Fruit fly (Drosophila melanogaster) whole organism, embryonic: ENCODE results near the gene Aasdh.

Source experiments
- Abd-B ChIP-seq: fragments of 200-800 bp; sonication (Bioruptor generic); optimal IDR thresholded peaks from 2 replicates; lab custom pipeline; 2018; ENCODE audit warnings: missing biosample characterization, mild to moderate bottlenecking, missing genetic modification characterization, moderate library complexity
- Atf3 ChIP-seq: fragments of 200-800 bp; sonication (Bioruptor generic); optimal IDR thresholded peaks from 3 replicates; lab custom pipeline; 2016; ENCODE audit warnings: missing biosample characterization, missing genetic modification characterization
- CG11560 ChIP-seq: fragments of 200-800 bp; sonication (Bioruptor generic); IDR thresholded peaks from 3 replicates; pipeline ENCODE4 v1.3.6; 2022; ENCODE audit warnings: missing biosample characterization, missing genetic modification characterization
- CG15479 ChIP-seq: fragments of 200-800 bp; sonication (Bioruptor generic); optimal IDR thresholded peaks from 3 replicates; lab custom pipeline; 2019; ENCODE audit warnings: missing biosample characterization, mild to moderate bottlenecking, missing genetic modification characterization, moderate library complexity
- CG15601 ChIP-seq: fragments of 200-800 bp; sonication (Bioruptor generic); optimal IDR thresholded peaks from 3 replicates; lab custom pipeline; 2019; ENCODE audit warnings: missing biosample characterization, mild to moderate bottlenecking, missing genetic modification characterization, moderate library complexity
- CG1602 ChIP-seq: fragments of 200-800 bp; sonication (Bioruptor generic); optimal IDR thresholded peaks from 3 replicates; lab custom pipeline; 2016; ENCODE audit warnings: missing biosample characterization, missing genetic modification characterization
- CG16779 ChIP-seq: fragments of 200-800 bp; sonication (Bioruptor generic); IDR thresholded peaks from 2 replicates; pipeline ENCODE4 v1.3.6; 2022; ENCODE audit warnings: missing biosample characterization, missing genetic modification characterization
- CG17359 ChIP-seq: fragments of 200-800 bp; sonication (Bioruptor generic); optimal IDR thresholded peaks from 3 replicates; lab custom pipeline; 2018; ENCODE audit warnings: missing biosample characterization, mild to moderate bottlenecking, missing genetic modification characterization, moderate library complexity
- CG2712 ChIP-seq: fragments of 200-800 bp; optimal IDR thresholded peaks from 3 replicates; lab custom pipeline; 2019; ENCODE audit warnings: missing biosample characterization, mild to moderate bottlenecking, missing genetic modification characterization, moderate library complexity
- CG30403 ChIP-seq: fragments of 200-800 bp; sonication (Bioruptor generic); optimal IDR thresholded peaks from 3 replicates; lab custom pipeline; 2016; ENCODE audit warnings: missing biosample characterization, missing genetic modification characterization
- CG31388 ChIP-seq: fragments of 200-800 bp; sonication (Bioruptor generic); optimal IDR thresholded peaks from 2 replicates; lab custom pipeline; 2016; ENCODE audit warnings: missing biosample characterization, missing genetic modification characterization
- CG32532 ChIP-seq: fragments of 200-800 bp; sonication (Bioruptor generic); IDR thresholded peaks from 2 replicates; pipeline ENCODE4 v1.3.6; 2022; ENCODE audit warnings: missing biosample characterization, missing genetic modification characterization
- CG34376 ChIP-seq: fragments of 200-800 bp; sonication (Bioruptor generic); optimal IDR thresholded peaks from 2 replicates; lab custom pipeline; 2018; ENCODE audit warnings: missing biosample characterization, mild to moderate bottlenecking, missing genetic modification characterization
- CG7357 ChIP-seq: fragments of 200-800 bp; sonication (Bioruptor generic); IDR thresholded peaks from 3 replicates; pipeline ENCODE4 v1.3.6; 2022; ENCODE audit warnings: missing biosample characterization, missing genetic modification characterization
- CG7372 ChIP-seq: fragments of 200-800 bp; sonication (Bioruptor generic); IDR thresholded peaks from 2 replicates; pipeline ENCODE4 v1.3.6; 2022; ENCODE audit warnings: missing biosample characterization, missing genetic modification characterization
- CG7786 ChIP-seq: fragments of 200-800 bp; sonication (Bioruptor generic); optimal IDR thresholded peaks from 2 replicates; lab custom pipeline; 2016; ENCODE audit warnings: missing biosample characterization, missing genetic modification characterization
- CG9817 ChIP-seq: fragments of 200-800 bp; sonication (Bioruptor generic); optimal IDR thresholded peaks from 2 replicates; lab custom pipeline; 2018; ENCODE audit warnings: missing biosample characterization, mild to moderate bottlenecking, missing genetic modification characterization, moderate library complexity
- CrebB ChIP-seq: fragments of 200-800 bp; sonication (Bioruptor generic); optimal IDR thresholded peaks from 3 replicates; lab custom pipeline; 2018; ENCODE audit warnings: missing biosample characterization, mild to moderate bottlenecking, missing genetic modification characterization
- D ChIP-seq, 2 experiments: fragments of 200-800 bp in 1 of 2; fragments of >200 bp in 1 of 2; sonication (Bioruptor generic) in 1 of 2; optimal IDR thresholded peaks; 2 replicates in 1 of 2; 3 replicates in 1 of 2; lab custom pipeline; 2017; ENCODE audit warnings: mild to moderate bottlenecking in 1 of 2, missing biosample characterization in 1 of 2, missing genetic modification characterization in 1 of 2, missing genetic modification reagents in 1 of 2
- Dek ChIP-seq: fragments of 200-800 bp; sonication (Bioruptor generic); optimal IDR thresholded peaks from 3 replicates; lab custom pipeline; 2019; ENCODE audit warnings: missing biosample characterization, mild to moderate bottlenecking, missing genetic modification characterization, moderate library complexity
- Drgx ChIP-seq: fragments of 200-800 bp; sonication (Bioruptor generic); IDR thresholded peaks from 2 replicates; pipeline ENCODE4 v1.3.6; 2022; ENCODE audit warnings: missing biosample characterization, missing genetic modification characterization
- E2f1 ChIP-seq: fragments of 200-800 bp; sonication (Bioruptor generic); IDR thresholded peaks from 2 replicates; pipeline ENCODE4 v1.3.6; 2022; ENCODE audit warnings: missing biosample characterization, missing genetic modification characterization
- Ets97D ChIP-seq: fragments of 200-800 bp; sonication (Bioruptor generic); optimal IDR thresholded peaks from 3 replicates; lab custom pipeline; 2016; ENCODE audit warnings: missing biosample characterization, missing genetic modification characterization
- Jarid2 ChIP-seq: fragments of 200-800 bp; sonication (Bioruptor generic); optimal IDR thresholded peaks from 3 replicates; lab custom pipeline; 2017; ENCODE audit warnings: mild to moderate bottlenecking, missing biosample characterization, missing genetic modification reagents, missing genetic modification characterization
- Kr ChIP-seq: fragments of 200-800 bp; sonication (Bioruptor generic); optimal IDR thresholded peaks from 2 replicates; lab custom pipeline; 2017; ENCODE audit warnings: missing biosample characterization, mild to moderate bottlenecking, missing genetic modification characterization
- Mad ChIP-seq: fragments of 200-800 bp; sonication (Bioruptor generic); optimal IDR thresholded peaks from 2 replicates; lab custom pipeline; 2016; ENCODE audit warnings: missing biosample characterization, missing genetic modification characterization
- Oaz ChIP-seq: fragments of 200-800 bp; sonication (Bioruptor generic); IDR thresholded peaks from 2 replicates; pipeline ENCODE4 v1.3.6; 2022; ENCODE audit warnings: missing biosample characterization, missing genetic modification characterization
- Oli ChIP-seq: fragments of 200-800 bp; sonication (Bioruptor generic); optimal IDR thresholded peaks from 2 replicates; lab custom pipeline; 2018; ENCODE audit warnings: missing biosample characterization, mild to moderate bottlenecking, missing genetic modification characterization, moderate library complexity
- Scr ChIP-seq: fragments of 200-800 bp; sonication (Bioruptor generic); IDR thresholded peaks from 2 replicates; pipeline ENCODE4 v1.3.6; 2022; ENCODE audit warnings: missing biosample characterization, missing genetic modification characterization; ENCODE audit not compliant: partially characterized antibody
- Side ChIP-seq: fragments of 200-800 bp; sonication (Bioruptor generic); optimal IDR thresholded peaks from 2 replicates; lab custom pipeline; 2016; ENCODE audit warnings: missing biosample characterization, missing genetic modification characterization
- Tbp ChIP-seq: fragments of >200 bp; optimal IDR thresholded peaks from 2 replicates; lab custom pipeline; 2018; ENCODE audit warnings: missing biosample characterization, missing genetic modification characterization
- Trl ChIP-seq, 3 experiments: fragments of >200 bp in 2 of 3; fragments of 200-800 bp in 1 of 3; sonication (Bioruptor generic) in 1 of 3; optimal IDR thresholded peaks; 2 replicates in 1 of 3; 3 replicates in 2 of 3; lab custom pipeline; 2016 to 2017; ENCODE audit warnings: missing biosample characterization in 1 of 3, missing genetic modification characterization in 1 of 3
- Vsx1 ChIP-seq: fragments of 200-800 bp; sonication (Bioruptor generic); optimal IDR thresholded peaks from 2 replicates; lab custom pipeline; 2017; ENCODE audit warnings: missing biosample characterization, mild to moderate bottlenecking, missing genetic modification characterization, missing genetic modification reagents
- abd-A ChIP-seq: fragments of 200-800 bp; sonication (Bioruptor generic); optimal IDR thresholded peaks from 3 replicates; lab custom pipeline; 2019; ENCODE audit warnings: missing biosample characterization, mild to moderate bottlenecking, missing genetic modification characterization, moderate library complexity
- aop ChIP-seq: fragments of 200-800 bp; sonication (Bioruptor generic); IDR thresholded peaks from 2 replicates; pipeline ENCODE4 v1.3.6; 2022; ENCODE audit warnings: missing biosample characterization, missing genetic modification characterization
- bowl ChIP-seq: fragments of 200-800 bp; sonication (Bioruptor generic); IDR thresholded peaks from 2 replicates; pipeline ENCODE4 v1.3.6; 2022; ENCODE audit warnings: missing biosample characterization, missing genetic modification characterization
- fd102C ChIP-seq: fragments of 200-800 bp; sonication (Bioruptor generic); optimal IDR thresholded peaks from 2 replicates; lab custom pipeline; 2018; ENCODE audit warnings: missing biosample characterization, mild to moderate bottlenecking, missing genetic modification characterization, moderate library complexity
- gt ChIP-seq: fragments of 200-800 bp; sonication (Bioruptor generic); IDR thresholded peaks from 2 replicates; pipeline ENCODE4 v1.3.6; 2022; ENCODE audit warnings: missing biosample characterization, missing genetic modification characterization
- kah ChIP-seq: fragments of 200-800 bp; sonication (Bioruptor generic); optimal IDR thresholded peaks from 2 replicates; lab custom pipeline; 2018; ENCODE audit warnings: missing biosample characterization, mild to moderate bottlenecking, missing genetic modification characterization
- lov ChIP-seq, 2 experiments: fragments of 200-800 bp in 1 of 2; fragments of >200 bp in 1 of 2; sonication (Bioruptor generic) in 1 of 2; IDR thresholded peaks in 1 of 2; optimal IDR thresholded peaks in 1 of 2; 2 replicates in 1 of 2; 3 replicates in 1 of 2; pipeline versions ENCODE4 v1.3.6 to Lab custom; 2017 to 2022; ENCODE audit warnings: missing biosample characterization in 1 of 2, missing genetic modification characterization in 1 of 2
- nerfin-2 ChIP-seq: fragments of 200-800 bp; sonication (Bioruptor generic); IDR thresholded peaks from 2 replicates; pipeline ENCODE4 v1.3.6; 2022; ENCODE audit warnings: missing biosample characterization, missing genetic modification characterization; ENCODE audit not compliant: partially characterized antibody
- nom ChIP-seq: fragments of 200-800 bp; sonication (Bioruptor generic); optimal IDR thresholded peaks from 2 replicates; lab custom pipeline; 2017; ENCODE audit warnings: missing biosample characterization, missing genetic modification characterization, mild to moderate bottlenecking, moderate library complexity, missing genetic modification reagents
- peb ChIP-seq: fragments of 200-800 bp; sonication (Bioruptor generic); IDR thresholded peaks from 2 replicates; pipeline ENCODE4 v1.3.6; 2022; ENCODE audit warnings: missing biosample characterization, missing genetic modification characterization
- pfk ChIP-seq: fragments of 200-800 bp; sonication (Bioruptor generic); optimal IDR thresholded peaks from 2 replicates; lab custom pipeline; 2018; ENCODE audit warnings: missing biosample characterization, mild to moderate bottlenecking, missing genetic modification characterization, moderate library complexity
- ranshi ChIP-seq: fragments of 200-800 bp; sonication (Bioruptor generic); IDR thresholded peaks from 2 replicates; pipeline ENCODE4 v1.3.6; 2022; ENCODE audit warnings: missing biosample characterization, missing genetic modification characterization
- sd ChIP-seq: fragments of 200-800 bp; sonication (Bioruptor generic); optimal IDR thresholded peaks from 3 replicates; lab custom pipeline; 2018; ENCODE audit warnings: missing biosample characterization, mild to moderate bottlenecking, missing genetic modification characterization, moderate library complexity
- slbo ChIP-seq: fragments of 200-800 bp; sonication (Bioruptor generic); IDR thresholded peaks from 2 replicates; pipeline ENCODE4 v1.3.6; 2022; ENCODE audit warnings: missing biosample characterization, missing genetic modification characterization
- slou ChIP-seq: fragments of 200-800 bp; sonication (Bioruptor generic); optimal IDR thresholded peaks from 3 replicates; lab custom pipeline; 2016; ENCODE audit warnings: missing biosample characterization, missing genetic modification characterization
- ssp ChIP-seq: fragments of 200-800 bp; sonication (Bioruptor generic); IDR thresholded peaks from 2 replicates; pipeline ENCODE4 v1.3.6; 2022; ENCODE audit warnings: missing biosample characterization, missing genetic modification characterization
- tio ChIP-seq: fragments of 200-800 bp; sonication (Bioruptor generic); optimal IDR thresholded peaks from 2 replicates; lab custom pipeline; 2017; ENCODE audit warnings: missing biosample characterization, missing genetic modification characterization, inconsistent platforms

Aasdh gene

dm6 chr2L:8488735-8489134, 39.4 kb upstream of the Aasdh start, which contains the start of gene CG13088 (continued):
- TF ChIP-seq Oaz (GFP tag; lab: Robert Waterston, UW) (no peak), nom (GFP tag; lab: Kevin White, UChicago) (no peak), Jarid2 (GFP tag; lab: Kevin White, UChicago) (no peak), bowl (GFP tag; lab: Robert Waterston, UW) (no peak), fd102C (GFP tag; lab: Kevin White, UChicago) (no peak), CG7372 (no peak), Mad (GFP tag; lab: Kevin White, UChicago) (no peak), kah (GFP tag; lab: Kevin White, UChicago) (no peak), E2f1 (GFP tag; lab: Robert Waterston, UW) (no peak), CG9817 (peak; percentile 34), Tbp (GFP tag; lab: Kevin White, UChicago) (no peak), CG17359 (tag; lab: Kevin White, UChicago) (peak; percentile 18), Atf3 (GFP tag; lab: Kevin White, UChicago) (no peak), CG7357 (GFP tag; lab: Robert Waterston, UW) (no peak), Drgx (GFP tag; lab: Robert Waterston, UW) (no peak), D (optimal IDR thresholded peaks at IDR 0.05; lab: Kevin White, UChicago) (no peak), D (GFP tag; optimal IDR thresholded peaks at IDR 0.05; lab: Kevin White, UChicago) (no peak), Abd-B (GFP tag; lab: Kevin White, UChicago) (no peak), lov (optimal IDR thresholded peaks at IDR 0.05; lab: Kevin White, UChicago) (no peak), lov (GFP tag; IDR thresholded peaks at IDR 0.05; lab: Robert Waterston, UW) (no peak), Kr (no peak), CG11560 (tag; lab: Robert Waterston, UW) (no peak), sd (no peak), aop (GFP tag; lab: Robert Waterston, UW) (no peak), CG15601 (tag; lab: Kevin White, UChicago) (no peak), CG32532 (no peak; the same call in 1 of the 2 replicates), ssp (GFP tag; lab: Robert Waterston, UW) (no peak), CG2712 (no peak), Side (GFP tag; lab: Kevin White, UChicago) (peak; percentile 12), peb (no peak), CG7786 (GFP tag; lab: Kevin White, UChicago) (peak; percentile 44), CrebB (tag; lab: Kevin White, UChicago) (no peak), pfk (no peak), Scr (GFP tag; lab: Robert Waterston, UW) (no peak), tio (GFP tag; lab: Kevin White, UChicago) (no peak), gt (GFP tag; lab: Robert Waterston, UW) (no peak), CG15479 (no peak), CG31388 (GFP tag; lab: Kevin White, UChicago) (no peak), Oli (tag; lab: Kevin White, UChicago) (no peak), slbo (GFP tag; lab: Robert Waterston, UW) (peak; percentile 60; the same call in 1 of the 2 replicates), CG30403 (GFP tag; lab: Kevin White, UChicago) (peak; percentile 29), Trl (optimal IDR thresholded peaks at IDR 0.05; lab: Kevin White, UChicago) (no peak), Trl (GFP tag; optimal IDR thresholded peaks at IDR 0.05; lab: Kevin White, UChicago) (peak; percentile 33), Vsx1 (GFP tag; lab: Kevin White, UChicago) (no peak), abd-A (tag; lab: Kevin White, UChicago) (no peak), nerfin-2 (GFP tag; lab: Robert Waterston, UW) (no peak), Dek (peak; percentile 6), CG1602 (peak; percentile 6), slou (GFP tag; lab: Kevin White, UChicago) (no peak), CG34376 (no peak), ranshi (no peak), Ets97D (GFP tag; lab: Kevin White, UChicago) (peak; percentile 85), CG16779 (GFP tag; lab: Robert Waterston, UW) (no peak)
